Worm (Caenorhabditis elegans): ENCODE data around the gene K07C5.13.

DNA sequence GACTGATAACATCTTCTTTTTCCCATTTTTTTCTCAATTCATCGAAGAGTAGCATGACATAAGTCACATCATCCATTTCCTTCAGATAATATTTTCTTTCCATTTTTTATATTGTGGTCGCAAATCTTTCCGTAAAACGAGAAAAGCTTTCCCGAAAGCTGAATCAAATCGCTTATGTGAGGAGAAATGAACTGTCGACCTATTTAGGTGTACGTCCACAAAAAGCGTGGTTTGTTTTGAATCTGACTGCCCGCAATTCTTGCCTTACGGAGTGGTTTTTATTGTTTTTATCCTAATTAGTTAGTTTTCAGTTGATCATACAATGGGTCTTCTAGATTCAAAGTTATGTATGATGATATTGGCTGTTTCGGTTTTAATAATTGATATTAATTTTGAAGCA, 16.4 kb downstream of the K07C5.13 start, which contains the start of gene ttll-15:
- TF ChIP-seq lin-15B (tag; optimal IDR thresholded peaks at IDR 0.05), result no peak
- no peak for TF ChIP-seq hmg-11 (tag; optimal IDR thresholded peaks at IDR 0.05)
- no peak for TF ChIP-seq R02D3.7 (tag; optimal IDR thresholded peaks at IDR 0.05)
- TF ChIP-seq mdl-1 (tag; optimal IDR thresholded peaks at IDR 0.05), result no peak
- TF ChIP-seq elt-2 (tag; optimal IDR thresholded peaks at IDR 0.05), result no peak
- TF ChIP-seq mml-1 (tag; optimal IDR thresholded peaks at IDR 0.05), result no peak
- TF ChIP-seq nhr-76 (tag; optimal IDR thresholded peaks at IDR 0.05), result no peak
- no peak for TF ChIP-seq lin-39 (tag; optimal IDR thresholded peaks at IDR 0.05)
